Fruit fly (Drosophila melanogaster) whole organism, prepupa: Measurements from ENCODE around the gene Oscillin.
A peak's percentile ranks its signal among the peaks of the same experiment; 100 is the strongest.

Experiments
- CG10631 ChIP-seq: fragments of 200-800 bp; sonication (Bioruptor generic); optimal IDR thresholded peaks from 2 replicates; lab custom pipeline; 2016; ENCODE audit warnings: missing biosample characterization, missing genetic modification characterization
- CG10669 ChIP-seq: fragments of 200-800 bp; sonication (Bioruptor generic); optimal IDR thresholded peaks from 3 replicates; lab custom pipeline; 2018; ENCODE audit warnings: missing biosample characterization, mild to moderate bottlenecking, missing genetic modification characterization, moderate library complexity
- CG11294 ChIP-seq: fragments of 200-800 bp; sonication (Bioruptor generic); IDR thresholded peaks from 2 replicates; pipeline ENCODE4 v1.3.6; 2022; ENCODE audit warnings: missing biosample characterization, missing genetic modification characterization
- CG11762 ChIP-seq: fragments of 200-800 bp; sonication (Bioruptor generic); optimal IDR thresholded peaks from 3 replicates; lab custom pipeline; 2016; ENCODE audit warnings: missing biosample characterization, missing genetic modification characterization; ENCODE audit not compliant: insufficient read depth
- CG11902 ChIP-seq: fragments of 200-800 bp; sonication (Bioruptor generic); optimal IDR thresholded peaks from 3 replicates; lab custom pipeline; 2016; ENCODE audit warnings: missing biosample characterization, missing genetic modification characterization
- CG15336 ChIP-seq: fragments of 200-800 bp; sonication (Bioruptor generic); IDR thresholded peaks from 2 replicates; pipeline ENCODE4 v1.3.6; 2022; ENCODE audit warnings: missing biosample characterization, missing genetic modification characterization
- CG1621 ChIP-seq: fragments of 200-800 bp; sonication (Bioruptor generic); optimal IDR thresholded peaks from 3 replicates; lab custom pipeline; 2018; ENCODE audit warnings: missing biosample characterization, mild to moderate bottlenecking, missing genetic modification characterization
- CG16779 ChIP-seq: fragments of 200-800 bp; sonication (Bioruptor generic); optimal IDR thresholded peaks from 3 replicates; lab custom pipeline; 2017; ENCODE audit warnings: missing biosample characterization, mild to moderate bottlenecking, missing genetic modification characterization
- CG3032 ChIP-seq: fragments of 200-800 bp; optimal IDR thresholded peaks from 2 replicates; lab custom pipeline; 2019; ENCODE audit warnings: missing biosample characterization, mild to moderate bottlenecking, missing genetic modification characterization, moderate library complexity
- CG31627 ChIP-seq: fragments of 200-800 bp; sonication (Bioruptor generic); optimal IDR thresholded peaks from 3 replicates; lab custom pipeline; 2016; ENCODE audit warnings: missing biosample characterization, missing genetic modification characterization
- CG32006 ChIP-seq: fragments of 200-800 bp; sonication (Bioruptor generic); optimal IDR thresholded peaks from 3 replicates; lab custom pipeline; 2017; ENCODE audit warnings: missing biosample characterization, mild to moderate bottlenecking, missing genetic modification characterization
- CG34406 ChIP-seq: fragments of 200-800 bp; sonication (Bioruptor generic); optimal IDR thresholded peaks from 3 replicates; lab custom pipeline; 2016; ENCODE audit warnings: missing biosample characterization, missing genetic modification characterization
- CG3919 ChIP-seq: fragments of 200-800 bp; sonication (Bioruptor generic); optimal IDR thresholded peaks from 3 replicates; lab custom pipeline; 2016; ENCODE audit warnings: missing biosample characterization, missing genetic modification characterization
- CG4318 ChIP-seq: fragments of 200-800 bp; sonication (Bioruptor generic); optimal IDR thresholded peaks from 3 replicates; lab custom pipeline; 2017; ENCODE audit warnings: missing biosample characterization, mild to moderate bottlenecking, missing genetic modification characterization
- CG6792 ChIP-seq: fragments of 200-800 bp; sonication (Bioruptor generic); optimal IDR thresholded peaks from 3 replicates; lab custom pipeline; 2016; ENCODE audit warnings: missing biosample characterization, missing genetic modification characterization
- CG6808 ChIP-seq: fragments of 200-800 bp; sonication (Bioruptor generic); optimal IDR thresholded peaks from 3 replicates; lab custom pipeline; 2017; ENCODE audit warnings: missing biosample characterization, missing genetic modification characterization, mild to moderate bottlenecking, moderate library complexity, missing genetic modification reagents
- CG6854 ChIP-seq: fragments of 200-800 bp; sonication (Bioruptor generic); optimal IDR thresholded peaks from 2 replicates; lab custom pipeline; 2017; ENCODE audit warnings: missing biosample characterization, mild to moderate bottlenecking, missing genetic modification characterization
- CG7368 ChIP-seq: fragments of 200-800 bp; sonication (Bioruptor generic); optimal IDR thresholded peaks from 3 replicates; lab custom pipeline; 2016; ENCODE audit warnings: missing biosample characterization, missing genetic modification characterization
- CG8319 ChIP-seq: fragments of 200-800 bp; sonication (Bioruptor generic); optimal IDR thresholded peaks from 3 replicates; lab custom pipeline; 2016; ENCODE audit warnings: missing biosample characterization, missing genetic modification characterization
- CG8632 ChIP-seq: fragments of 200-800 bp; sonication (Bioruptor generic); optimal IDR thresholded peaks from 3 replicates; lab custom pipeline; 2016; ENCODE audit warnings: missing biosample characterization, missing genetic modification characterization
- CG9139 ChIP-seq: fragments of 200-800 bp; sonication (Bioruptor generic); optimal IDR thresholded peaks from 3 replicates; lab custom pipeline; 2017; ENCODE audit warnings: missing biosample characterization, mild to moderate bottlenecking, missing genetic modification characterization
- Eip75B ChIP-seq: fragments of 200-800 bp; sonication (Bioruptor generic); optimal IDR thresholded peaks from 3 replicates; lab custom pipeline; 2016; ENCODE audit warnings: missing biosample characterization, missing genetic modification characterization
- Eip78C ChIP-seq: fragments of 200-800 bp; sonication (Bioruptor generic); peaks from one replicate; lab custom pipeline; 2016; ENCODE audit warnings: missing biosample characterization, missing genetic modification characterization
- Eip93F ChIP-seq: fragments of 200-800 bp; sonication (Bioruptor generic); optimal IDR thresholded peaks from 2 replicates; lab custom pipeline; 2016; ENCODE audit warnings: missing biosample characterization, mild to moderate bottlenecking, missing genetic modification characterization
- Ets21C ChIP-seq: fragments of 200-800 bp; sonication (Bioruptor generic); optimal IDR thresholded peaks from 3 replicates; lab custom pipeline; 2016; ENCODE audit warnings: missing biosample characterization, missing genetic modification characterization
- Ets96B ChIP-seq: fragments of 200-800 bp; optimal IDR thresholded peaks from 2 replicates; lab custom pipeline; 2019; ENCODE audit warnings: missing biosample characterization, mild to moderate bottlenecking, missing genetic modification characterization, moderate library complexity
- Gug ChIP-seq: fragments of 200-800 bp; sonication (Bioruptor generic); IDR thresholded peaks from 2 replicates; pipeline ENCODE4 v1.3.6; 2022; ENCODE audit warnings: missing biosample characterization, missing genetic modification characterization
- Hr38 ChIP-seq: sonication (Bioruptor generic); optimal IDR thresholded peaks from 2 replicates; lab custom pipeline; 2016; ENCODE audit warnings: missing biosample characterization, missing genetic modification characterization
- Hr4 ChIP-seq: fragments of 200-800 bp; sonication (Bioruptor generic); optimal IDR thresholded peaks from 3 replicates; lab custom pipeline; 2016; ENCODE audit warnings: missing biosample characterization, missing genetic modification characterization
- Lpt ChIP-seq: fragments of 200-800 bp; sonication (Bioruptor generic); optimal IDR thresholded peaks from 3 replicates; lab custom pipeline; 2016; ENCODE audit warnings: missing biosample characterization, missing genetic modification characterization
- Met ChIP-seq: fragments of 200-800 bp; sonication (Bioruptor generic); optimal IDR thresholded peaks from 3 replicates; lab custom pipeline; 2016; ENCODE audit warnings: missing biosample characterization, missing genetic modification characterization
- OdsH ChIP-seq: fragments of 200-800 bp; sonication (Bioruptor generic); optimal IDR thresholded peaks from 3 replicates; lab custom pipeline; 2016; ENCODE audit warnings: missing biosample characterization, missing genetic modification characterization
- Smox ChIP-seq: fragments of 200-800 bp; sonication (Bioruptor generic); optimal IDR thresholded peaks from 3 replicates; lab custom pipeline; 2016; ENCODE audit warnings: missing biosample characterization, missing genetic modification characterization
- Sox102F ChIP-seq: fragments of 200-800 bp; sonication (Bioruptor generic); optimal IDR thresholded peaks from 2 replicates; lab custom pipeline; 2016; ENCODE audit warnings: missing biosample characterization, mild to moderate bottlenecking, missing genetic modification characterization
- Sox14 ChIP-seq: fragments of 200-800 bp; sonication (Bioruptor generic); optimal IDR thresholded peaks from 3 replicates; lab custom pipeline; 2016; ENCODE audit warnings: missing biosample characterization, missing genetic modification characterization
- Sox15 ChIP-seq: fragments of 200-800 bp; sonication (Bioruptor generic); optimal IDR thresholded peaks from 3 replicates; lab custom pipeline; 2016; ENCODE audit warnings: missing biosample characterization, missing genetic modification characterization
- achi ChIP-seq: fragments of 200-800 bp; sonication (Bioruptor generic); optimal IDR thresholded peaks from 3 replicates; lab custom pipeline; 2016; ENCODE audit warnings: missing biosample characterization, missing genetic modification characterization
- acj6 ChIP-seq: fragments of 200-800 bp; sonication (Bioruptor generic); optimal IDR thresholded peaks from 3 replicates; lab custom pipeline; 2016; ENCODE audit warnings: missing biosample characterization, missing genetic modification characterization
- cyc ChIP-seq: fragments of 200-800 bp; sonication (Bioruptor generic); optimal IDR thresholded peaks from 3 replicates; lab custom pipeline; 2016; ENCODE audit warnings: missing biosample characterization, missing genetic modification characterization
- dac ChIP-seq: fragments of 200-800 bp; sonication (Bioruptor generic); optimal IDR thresholded peaks from 2 replicates; lab custom pipeline; 2017; ENCODE audit warnings: missing biosample characterization, mild to moderate bottlenecking, missing genetic modification characterization
- dsx ChIP-seq: fragments of 200-800 bp; optimal IDR thresholded peaks from 3 replicates; lab custom pipeline; 2019; ENCODE audit warnings: missing biosample characterization, mild to moderate bottlenecking, missing genetic modification characterization, moderate library complexity; ENCODE audit not compliant: poor library complexity, severe bottlenecking
- eg ChIP-seq: fragments of 200-800 bp; sonication (Bioruptor generic); IDR thresholded peaks from 3 replicates; pipeline ENCODE4 v1.3.6; 2022; ENCODE audit warnings: missing biosample characterization, missing genetic modification characterization
- esn ChIP-seq: fragments of 200-800 bp; sonication (Bioruptor generic); optimal IDR thresholded peaks from 2 replicates; lab custom pipeline; 2016; ENCODE audit warnings: missing biosample characterization, mild to moderate bottlenecking, missing genetic modification characterization, moderate library complexity
- fd59A ChIP-seq: fragments of 200-800 bp; sonication (Bioruptor generic); optimal IDR thresholded peaks from 2 replicates; lab custom pipeline; 2017; ENCODE audit warnings: missing biosample characterization, mild to moderate bottlenecking, missing genetic modification characterization, missing genetic modification reagents
- fd85E ChIP-seq: fragments of 200-800 bp; sonication (Bioruptor generic); optimal IDR thresholded peaks from 3 replicates; lab custom pipeline; 2016; ENCODE audit warnings: missing biosample characterization, missing genetic modification characterization
- fkh ChIP-seq: fragments of 200-800 bp; sonication (Bioruptor generic); optimal IDR thresholded peaks from 3 replicates; lab custom pipeline; 2017; ENCODE audit warnings: missing biosample characterization, mild to moderate bottlenecking, missing genetic modification characterization, moderate library complexity
- lz ChIP-seq: fragments of 200-800 bp; sonication (Bioruptor generic); optimal IDR thresholded peaks from 3 replicates; lab custom pipeline; 2016; ENCODE audit warnings: missing biosample characterization, missing genetic modification characterization
- net ChIP-seq: fragments of 200-800 bp; sonication (Bioruptor generic); optimal IDR thresholded peaks from 3 replicates; lab custom pipeline; 2016; ENCODE audit warnings: missing biosample characterization, missing genetic modification characterization
- pdm3 ChIP-seq: fragments of 200-800 bp; sonication (Bioruptor generic); optimal IDR thresholded peaks from 3 replicates; lab custom pipeline; 2016; ENCODE audit warnings: missing biosample characterization, missing genetic modification characterization
- salr ChIP-seq, 2 experiments: fragments of 200-800 bp; sonication (Bioruptor generic); optimal IDR thresholded peaks; 3 replicates each; lab custom pipeline; 2016 to 2018; ENCODE audit warnings: missing biosample characterization in 2 of 2, missing genetic modification characterization in 2 of 2, mild to moderate bottlenecking in 1 of 2
- spab ChIP-seq: fragments of 200-800 bp; sonication (Bioruptor generic); optimal IDR thresholded peaks from 2 replicates; lab custom pipeline; 2017; ENCODE audit warnings: missing biosample characterization, mild to moderate bottlenecking, missing genetic modification characterization, missing genetic modification reagents
- ss ChIP-seq, 2 experiments: fragments of 200-800 bp; sonication (Bioruptor generic); optimal IDR thresholded peaks; 2 replicates in 1 of 2; 3 replicates in 1 of 2; lab custom pipeline; 2017 to 2018; ENCODE audit warnings: mild to moderate bottlenecking in 2 of 2, missing biosample characterization in 2 of 2, missing genetic modification characterization in 2 of 2, moderate library complexity in 1 of 2
- svp ChIP-seq: fragments of 200-800 bp; sonication (Bioruptor generic); peaks from one replicate; lab custom pipeline; 2016; ENCODE audit warnings: missing biosample characterization, missing genetic modification characterization

The Oscillin gene

dm6 chr2L:5507082-5507481 is 39.8 kb upstream of the Oscillin start:
- TF ChIP-seq pdm3 (no peak), Smox (GFP tag; lab: Kevin White, UChicago) (no peak), salr (GFP tag; optimal IDR thresholded peaks at IDR 0.05; lab: Kevin White, UChicago) (no peak), Eip75B (GFP tag; lab: Kevin White, UChicago) (no peak), Sox15 (GFP tag; lab: Kevin White, UChicago) (no peak), CG6808 (GFP tag; lab: Kevin White, UChicago) (no peak), svp (peak; percentile 35), fd85E (GFP tag; lab: Kevin White, UChicago) (no peak), CG6854 (GFP tag; lab: Kevin White, UChicago) (no peak), dac (GFP tag; lab: Kevin White, UChicago) (no peak), lz (GFP tag; lab: Kevin White, UChicago) (no peak), CG11902 (no peak), fkh (GFP tag; lab: Kevin White, UChicago) (no peak), cyc (GFP tag; lab: Kevin White, UChicago) (no peak), Gug (GFP tag; lab: Robert Waterston, UW) (no peak), esn (GFP tag; lab: Kevin White, UChicago) (no peak), Eip93F (no peak), CG8632 (GFP tag; lab: Kevin White, UChicago) (no peak), CG32006 (no peak), Met (GFP tag; lab: Kevin White, UChicago) (peak; percentile 3), CG10631 (GFP tag; lab: Kevin White, UChicago) (no peak), CG6792 (GFP tag; lab: Kevin White, UChicago) (no peak), net (no peak), CG16779 (tag; lab: Kevin White, UChicago) (no peak), eg (no peak), Hr4 (GFP tag; lab: Kevin White, UChicago) (no peak), CG7368 (no peak), OdsH (GFP tag; lab: Kevin White, UChicago) (no peak), Eip78C (GFP tag; lab: Kevin White, UChicago) (peak; percentile 38), CG3919 (no peak), spab (GFP tag; lab: Kevin White, UChicago) (peak; percentile 16), CG4318 (GFP tag; lab: Kevin White, UChicago) (no peak), CG31627 (GFP tag; lab: Kevin White, UChicago) (no peak), Lpt (GFP tag; lab: Kevin White, UChicago) (no peak), CG11294 (GFP tag; lab: Robert Waterston, UW) (no peak), CG3032 (tag; lab: Kevin White, UChicago) (peak; percentile 50), Sox14 (GFP tag; lab: Kevin White, UChicago) (no peak), ss (GFP tag; optimal IDR thresholded peaks at IDR 0.05; lab: Kevin White, UChicago) (peak in 1 of 2 experiments; percentile 9), Ets96B (tag; lab: Kevin White, UChicago) (peak; percentile 35), acj6 (no peak), dsx (GFP tag; lab: Kevin White, UChicago) (peak; percentile 9), CG15336 (GFP tag; lab: Robert Waterston, UW) (no peak), CG9139 (GFP tag; lab: Kevin White, UChicago) (no peak), Ets21C (GFP tag; lab: Kevin White, UChicago) (no peak), Hr38 (GFP tag; lab: Kevin White, UChicago) (no peak), CG34406 (GFP tag; lab: Kevin White, UChicago) (no peak), CG10669 (no peak), CG1621 (tag; lab: Kevin White, UChicago) (no peak), fd59A (GFP tag; lab: Kevin White, UChicago) (no peak), Sox102F (GFP tag; lab: Kevin White, UChicago) (no peak), achi (GFP tag; lab: Kevin White, UChicago) (no peak), CG8319 (GFP tag; lab: Kevin White, UChicago) (no peak), CG11762 (GFP tag; lab: Kevin White, UChicago) (no peak)
